Fruit fly (Drosophila melanogaster) whole organism, embryonic: ENCODE results near the gene TBC1d7.

Experiments used
- Abd-B ChIP-seq: fragments of 200-800 bp; sonication (Bioruptor generic); optimal IDR thresholded peaks from 2 replicates; lab custom pipeline; 2018; ENCODE audit warnings: missing biosample characterization, mild to moderate bottlenecking, missing genetic modification characterization, moderate library complexity
- CG10274 ChIP-seq: fragments of 200-800 bp; sonication (Bioruptor generic); optimal IDR thresholded peaks from 3 replicates; lab custom pipeline; 2017; ENCODE audit warnings: missing biosample characterization, mild to moderate bottlenecking, missing genetic modification characterization
- CG13123 ChIP-seq: fragments of 200-800 bp; sonication (Bioruptor generic); optimal IDR thresholded peaks from 2 replicates; lab custom pipeline; 2016; ENCODE audit warnings: missing biosample characterization, missing genetic modification characterization
- CG13775 ChIP-seq: fragments of 200-800 bp; sonication (Bioruptor generic); optimal IDR thresholded peaks from 3 replicates; lab custom pipeline; 2017; ENCODE audit warnings: missing biosample characterization, mild to moderate bottlenecking, missing genetic modification characterization
- CG1529 ChIP-seq: fragments of 200-800 bp; sonication (Bioruptor generic); optimal IDR thresholded peaks from 3 replicates; lab custom pipeline; 2018; ENCODE audit warnings: missing biosample characterization, missing genetic modification characterization
- CG18011 ChIP-seq: fragments of 200-800 bp; sonication (Bioruptor generic); optimal IDR thresholded peaks from 2 replicates; lab custom pipeline; 2017; ENCODE audit warnings: missing biosample characterization, missing genetic modification characterization, mild to moderate bottlenecking, moderate library complexity, missing genotype
- CG2129 ChIP-seq: fragments of 200-800 bp; sonication (Bioruptor generic); IDR thresholded peaks from 2 replicates; pipeline ENCODE4 v1.3.6; 2022; ENCODE audit warnings: missing biosample characterization, missing genetic modification characterization; ENCODE audit not compliant: partially characterized antibody
- CG2712 ChIP-seq: fragments of 200-800 bp; optimal IDR thresholded peaks from 3 replicates; lab custom pipeline; 2019; ENCODE audit warnings: missing biosample characterization, mild to moderate bottlenecking, missing genetic modification characterization, moderate library complexity
- CG4282 ChIP-seq: fragments of 200-800 bp; sonication (Bioruptor generic); optimal IDR thresholded peaks from 2 replicates; lab custom pipeline; 2016; ENCODE audit warnings: missing biosample characterization, missing genetic modification characterization
- CG4404 ChIP-seq: fragments of 200-800 bp; sonication (Bioruptor generic); IDR thresholded peaks from 2 replicates; pipeline ENCODE4 v1.3.6; 2022; ENCODE audit warnings: missing biosample characterization, missing genetic modification characterization
- CG4820 ChIP-seq: fragments of 200-800 bp; sonication (Bioruptor generic); optimal IDR thresholded peaks from 3 replicates; lab custom pipeline; 2016; ENCODE audit warnings: missing biosample characterization, missing genetic modification characterization
- CG7839 ChIP-seq: fragments of 200-800 bp; sonication (Bioruptor generic); optimal IDR thresholded peaks from 3 replicates; lab custom pipeline; 2018; ENCODE audit warnings: missing biosample characterization, mild to moderate bottlenecking, missing genetic modification characterization, moderate library complexity
- CG8944 ChIP-seq: fragments of 200-800 bp; sonication (Bioruptor generic); optimal IDR thresholded peaks from 3 replicates; lab custom pipeline; 2016; ENCODE audit warnings: missing biosample characterization, missing genetic modification characterization
- CG9817 ChIP-seq: fragments of 200-800 bp; sonication (Bioruptor generic); optimal IDR thresholded peaks from 2 replicates; lab custom pipeline; 2018; ENCODE audit warnings: missing biosample characterization, mild to moderate bottlenecking, missing genetic modification characterization, moderate library complexity
- CHES-1-like ChIP-seq: fragments of 200-800 bp; sonication (Bioruptor generic); optimal IDR thresholded peaks from 2 replicates; lab custom pipeline; 2016; ENCODE audit warnings: missing biosample characterization, missing genetic modification characterization
- CkIIα-i1 ChIP-seq: fragments of 200-800 bp; sonication (Bioruptor generic); IDR thresholded peaks from 2 replicates; pipeline ENCODE4 v1.3.6; 2022; ENCODE audit warnings: missing biosample characterization, missing genetic modification characterization
- Dbx ChIP-seq: fragments of 200-800 bp; sonication (Bioruptor generic); IDR thresholded peaks from 3 replicates; pipeline ENCODE4 v1.3.6; 2022; ENCODE audit warnings: missing biosample characterization, missing genetic modification characterization
- Deaf1 ChIP-seq: fragments of 200-800 bp; optimal IDR thresholded peaks from 3 replicates; lab custom pipeline; 2019; ENCODE audit warnings: missing biosample characterization, mild to moderate bottlenecking, missing genetic modification characterization, moderate library complexity
- Doc2 ChIP-seq: fragments of 200-800 bp; sonication (Bioruptor generic); IDR thresholded peaks from 2 replicates; pipeline ENCODE4 v1.3.6; 2022; ENCODE audit warnings: missing biosample characterization, missing genetic modification characterization
- HHEX ChIP-seq: fragments of 200-800 bp; sonication (Bioruptor generic); optimal IDR thresholded peaks from 3 replicates; lab custom pipeline; 2017; ENCODE audit warnings: missing biosample characterization, mild to moderate bottlenecking, missing genetic modification characterization, missing genetic modification reagents
- Hmr ChIP-seq: fragments of 200-800 bp; sonication (Bioruptor generic); optimal IDR thresholded peaks from 3 replicates; lab custom pipeline; 2017; ENCODE audit warnings: mild to moderate bottlenecking, missing biosample characterization, missing genetic modification reagents, missing genetic modification characterization
- Hr51 ChIP-seq, 2 experiments: fragments of 200-800 bp; sonication (Bioruptor generic); optimal IDR thresholded peaks; 2 replicates in 1 of 2; 3 replicates in 1 of 2; lab custom pipeline; 2016 to 2018; ENCODE audit warnings: missing biosample characterization in 2 of 2, missing genetic modification characterization in 2 of 2, mild to moderate bottlenecking in 1 of 2, moderate library complexity in 1 of 2
- Lpt ChIP-seq: fragments of >200 bp; optimal IDR thresholded peaks from 2 replicates; lab custom pipeline; 2018; ENCODE audit warnings: missing biosample characterization, missing genetic modification characterization
- Mrtf ChIP-seq: fragments of 200-800 bp; sonication (Bioruptor generic); IDR thresholded peaks from 3 replicates; pipeline ENCODE4 v1.3.6; 2022; ENCODE audit warnings: missing biosample characterization, missing genetic modification characterization
- YL-1 ChIP-seq: fragments of 200-800 bp; sonication (Bioruptor generic); optimal IDR thresholded peaks from 3 replicates; lab custom pipeline; 2017; ENCODE audit warnings: missing biosample characterization, mild to moderate bottlenecking, missing genetic modification characterization
- abd-A ChIP-seq: fragments of 200-800 bp; sonication (Bioruptor generic); optimal IDR thresholded peaks from 3 replicates; lab custom pipeline; 2019; ENCODE audit warnings: missing biosample characterization, mild to moderate bottlenecking, missing genetic modification characterization, moderate library complexity
- ap ChIP-seq: fragments of 200-800 bp; sonication (Bioruptor generic); IDR thresholded peaks from 2 replicates; pipeline ENCODE4 v1.3.6; 2022; ENCODE audit warnings: missing biosample characterization, missing genetic modification characterization
- ato ChIP-seq: fragments of 200-800 bp; sonication (Bioruptor generic); IDR thresholded peaks from 2 replicates; pipeline ENCODE4 v1.3.6; 2022; ENCODE audit warnings: missing biosample characterization, missing genetic modification characterization; ENCODE audit not compliant: partially characterized antibody
- br ChIP-seq: fragments of >200 bp; optimal IDR thresholded peaks from 2 replicates; lab custom pipeline; 2017
- cg ChIP-seq: fragments of 200-800 bp; sonication (Bioruptor generic); optimal IDR thresholded peaks from 3 replicates; lab custom pipeline; 2019; ENCODE audit warnings: missing biosample characterization, mild to moderate bottlenecking, missing genetic modification characterization, moderate library complexity
- crc ChIP-seq: fragments of 200-800 bp; sonication (Bioruptor generic); optimal IDR thresholded peaks from 2 replicates; lab custom pipeline; 2016; ENCODE audit warnings: missing biosample characterization, missing genetic modification characterization
- crp ChIP-seq, 2 experiments: fragments of 200-800 bp; sonication (Bioruptor generic); optimal IDR thresholded peaks; 2 replicates in 1 of 2; 3 replicates in 1 of 2; lab custom pipeline; 2017; ENCODE audit warnings: missing biosample characterization in 2 of 2, missing genetic modification characterization in 2 of 2, mild to moderate bottlenecking in 1 of 2, moderate library complexity in 1 of 2
- eyg ChIP-seq: fragments of 200-800 bp; sonication (Bioruptor generic); optimal IDR thresholded peaks from 3 replicates; lab custom pipeline; 2016; ENCODE audit warnings: missing biosample characterization, missing genetic modification characterization
- hbn ChIP-seq: fragments of 200-800 bp; sonication (Bioruptor generic); IDR thresholded peaks from 2 replicates; pipeline ENCODE4 v1.3.6; 2022; ENCODE audit warnings: missing biosample characterization, missing genetic modification characterization; ENCODE audit not compliant: partially characterized antibody
- insv ChIP-seq, 2 experiments: fragments of 200-800 bp; sonication (Bioruptor generic); optimal IDR thresholded peaks; 3 replicates each; lab custom pipeline; 2016 to 2018; ENCODE audit warnings: missing biosample characterization in 2 of 2, missing genetic modification characterization in 2 of 2
- inv ChIP-seq: fragments of 200-800 bp; sonication (Bioruptor generic); IDR thresholded peaks from 2 replicates; pipeline ENCODE4 v1.3.6; 2022; ENCODE audit warnings: missing biosample characterization, missing genetic modification characterization; ENCODE audit not compliant: partially characterized antibody
- jing ChIP-seq: fragments of 200-800 bp; sonication (Bioruptor generic); optimal IDR thresholded peaks from 2 replicates; lab custom pipeline; 2018; ENCODE audit warnings: missing biosample characterization, mild to moderate bottlenecking, missing genetic modification characterization
- lilli ChIP-seq: fragments of 200-800 bp; sonication (Bioruptor generic); optimal IDR thresholded peaks from 3 replicates; lab custom pipeline; 2016; ENCODE audit warnings: missing biosample characterization, missing genetic modification characterization
- lola ChIP-seq, 3 experiments: fragments of >200 bp in 2 of 3; fragments of 200-800 bp in 1 of 3; sonication (Bioruptor generic) in 1 of 3; optimal IDR thresholded peaks; 2 replicates each; lab custom pipeline; 2017 to 2019; ENCODE audit warnings: missing biosample characterization in 3 of 3, missing genetic modification characterization in 3 of 3, mild to moderate bottlenecking in 1 of 3, moderate library complexity in 1 of 3
- nerfin-2 ChIP-seq: fragments of 200-800 bp; sonication (Bioruptor generic); IDR thresholded peaks from 2 replicates; pipeline ENCODE4 v1.3.6; 2022; ENCODE audit warnings: missing biosample characterization, missing genetic modification characterization; ENCODE audit not compliant: partially characterized antibody
- odd ChIP-seq: fragments of 200-800 bp; sonication (Bioruptor generic); optimal IDR thresholded peaks from 2 replicates; lab custom pipeline; 2017; ENCODE audit warnings: missing biosample characterization, mild to moderate bottlenecking, missing genetic modification characterization
- prd ChIP-seq, 3 experiments: fragments of >200 bp in 2 of 3; fragments of 200-800 bp in 1 of 3; sonication (Bioruptor generic) in 1 of 3; optimal IDR thresholded peaks in 2 of 3; IDR thresholded peaks in 1 of 3; 2 replicates in 2 of 3; 3 replicates in 1 of 3; pipeline versions ENCODE4 v1.3.6 to Lab custom; 2017 to 2022; ENCODE audit warnings: missing biosample characterization in 1 of 3, missing genetic modification characterization in 1 of 3
- psq ChIP-seq: fragments of 200-800 bp; sonication (Bioruptor generic); optimal IDR thresholded peaks from 2 replicates; lab custom pipeline; 2017; ENCODE audit warnings: missing biosample characterization, missing genetic modification characterization
- slbo ChIP-seq: fragments of 200-800 bp; sonication (Bioruptor generic); IDR thresholded peaks from 2 replicates; pipeline ENCODE4 v1.3.6; 2022; ENCODE audit warnings: missing biosample characterization, missing genetic modification characterization
- vnd ChIP-seq: fragments of 200-800 bp; sonication (Bioruptor generic); IDR thresholded peaks from 3 replicates; pipeline ENCODE4 v1.3.6; 2022; ENCODE audit warnings: missing biosample characterization, missing genetic modification characterization; ENCODE audit not compliant: partially characterized antibody
- yki ChIP-seq: fragments of >200 bp; optimal IDR thresholded peaks from 3 replicates; lab custom pipeline; 2018
- zen ChIP-seq: fragments of 200-800 bp; sonication (Bioruptor generic); optimal IDR thresholded peaks from 3 replicates; lab custom pipeline; 2018; ENCODE audit warnings: missing biosample characterization, mild to moderate bottlenecking, missing genetic modification characterization, moderate library complexity

The TBC1d7 gene

DNA sequence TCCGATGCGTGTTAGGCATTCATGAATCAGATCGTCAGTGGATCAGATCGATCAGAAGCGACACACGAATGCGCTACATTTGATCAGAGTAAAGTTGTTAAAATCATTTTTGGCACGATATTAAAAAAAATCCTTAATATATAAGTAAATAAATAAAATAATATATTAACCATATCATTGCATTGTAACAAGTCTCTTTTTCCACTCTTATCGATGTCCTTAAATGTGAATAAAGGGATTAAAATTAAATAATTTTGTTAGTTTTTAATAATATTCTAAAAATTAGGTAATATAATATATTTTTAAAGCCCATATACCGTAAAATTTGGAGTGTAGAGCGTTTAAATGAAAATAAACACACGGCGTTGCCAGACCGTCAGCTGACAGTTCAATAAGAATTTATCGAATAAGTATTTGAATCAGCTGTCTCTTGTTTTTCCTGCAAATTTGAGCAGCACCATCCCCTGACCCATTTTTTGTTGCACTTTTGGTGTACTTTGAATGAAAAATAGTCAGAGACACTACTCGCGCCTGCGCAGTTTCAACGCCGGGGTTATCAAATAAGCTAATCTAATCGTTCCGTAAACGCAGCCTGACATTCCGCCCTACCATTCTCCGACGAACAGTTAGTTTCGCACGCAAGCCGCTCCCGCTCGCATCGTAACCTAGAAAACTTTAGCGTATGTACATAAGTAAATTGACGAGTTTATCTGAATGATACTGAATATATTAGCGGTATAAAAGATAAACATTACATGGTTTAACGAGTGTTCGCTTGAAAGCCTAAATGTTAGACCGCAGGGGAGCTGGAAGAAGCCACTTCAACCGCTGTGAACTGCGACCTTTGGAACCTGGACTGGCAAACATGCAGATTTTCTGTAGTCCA, 9.4 kb upstream of the TBC1d7 start, which contains the start of the genes p38a and CG6178 (continued):
- TF ChIP-seq Hr51 (GFP tag; optimal IDR thresholded peaks at IDR 0.05; lab: Kevin White, UChicago) = peak; percentile 52 to 99
- TF ChIP-seq lilli (GFP tag; lab: Kevin White, UChicago) = peak; percentile 73
- peak; percentile 99 for TF ChIP-seq CG10274 (GFP tag; lab: Kevin White, UChicago)
- no peak for TF ChIP-seq vnd (GFP tag; lab: Robert Waterston, UW)
- TF ChIP-seq CG2712 (tag; lab: Kevin White, UChicago) = peak; percentile 99
- TF ChIP-seq CHES-1-like (GFP tag; lab: Kevin White, UChicago) = peak; percentile 15
- TF ChIP-seq CG18011 (GFP tag; lab: Kevin White, UChicago) = peak; percentile 78
- peak; percentile 98 for TF ChIP-seq Hmr (GFP tag; lab: Kevin White, UChicago)
- no peak for TF ChIP-seq inv (GFP tag; lab: Robert Waterston, UW)
- no peak for TF ChIP-seq yki (lab: Kevin White, UChicago)
- peak; percentile 80 for TF ChIP-seq CG1529 (GFP tag; lab: Kevin White, UChicago)
- peak; percentile 96 for TF ChIP-seq odd
- TF ChIP-seq CG13123 (GFP tag; lab: Kevin White, UChicago) = peak; percentile 80
- peak; percentile 96 for TF ChIP-seq Dbx
- peak; percentile 91 for TF ChIP-seq CG4820 (GFP tag; lab: Kevin White, UChicago)
- no peak for TF ChIP-seq ato
- peak; percentile 95 for TF ChIP-seq ap (GFP tag; lab: Robert Waterston, UW)
- TF ChIP-seq CG4282 (GFP tag; lab: Kevin White, UChicago) = no peak
- TF ChIP-seq zen = peak; percentile 93
- peak; percentile 90 for TF ChIP-seq psq (GFP tag; lab: Kevin White, UChicago)
- no peak for TF ChIP-seq crc (GFP tag; lab: Kevin White, UChicago)
- TF ChIP-seq Abd-B = peak; percentile 99
- no peak for TF ChIP-seq br (lab: Kevin White, UChicago)
- peak; percentile 99 for TF ChIP-seq CG7839 (tag; lab: Kevin White, UChicago)
- peak; percentile 88 for TF ChIP-seq CG4404 (GFP tag; lab: Robert Waterston, UW)
- no peak for TF ChIP-seq nerfin-2 (GFP tag; lab: Robert Waterston, UW)
- no peak for TF ChIP-seq prd (optimal IDR thresholded peaks at IDR 0.05; lab: Kevin White, UChicago)
- TF ChIP-seq prd (GFP tag; IDR thresholded peaks at IDR 0.05; lab: Robert Waterston, UW) = peak; percentile 97
- TF ChIP-seq Lpt = no peak
- peak in 1 of 3 experiments; percentile 94 for TF ChIP-seq lola (GFP tag; optimal IDR thresholded peaks at IDR 0.05; lab: Kevin White, UChicago)
- peak; percentile 98 for TF ChIP-seq CG9817
- TF ChIP-seq abd-A (tag; lab: Kevin White, UChicago) = no peak
- peak; percentile 87; the same call in 1 of the 2 replicates for TF ChIP-seq CkIIα-i1 (GFP tag; lab: Robert Waterston, UW)
- peak; percentile 95 for TF ChIP-seq Mrtf
- TF ChIP-seq CG2129 = no peak
- TF ChIP-seq cg (GFP tag; lab: Kevin White, UChicago) = no peak
- peak in 1 of 2 experiments; percentile 72 for TF ChIP-seq insv (GFP tag; optimal IDR thresholded peaks at IDR 0.05; lab: Kevin White, UChicago)
- peak; percentile 98 for TF ChIP-seq slbo (GFP tag; lab: Robert Waterston, UW)
- peak; percentile 89 for TF ChIP-seq Deaf1 (tag; lab: Kevin White, UChicago)
- peak; percentile 98 for TF ChIP-seq CG13775 (GFP tag; lab: Kevin White, UChicago)
- no peak for TF ChIP-seq hbn (GFP tag; lab: Robert Waterston, UW)
- TF ChIP-seq eyg (GFP tag; lab: Kevin White, UChicago) = peak; percentile 21
- peak; percentile 97 for TF ChIP-seq HHEX
- TF ChIP-seq YL-1 (GFP tag; lab: Kevin White, UChicago) = peak; percentile 78
- TF ChIP-seq jing (GFP tag; lab: Kevin White, UChicago) = peak; percentile 82
- TF ChIP-seq CG8944 = peak; percentile 36
- TF ChIP-seq crp (GFP tag; optimal IDR thresholded peaks at IDR 0.05; lab: Kevin White, UChicago) = peak; percentile 39 to 89
- peak; percentile 89 for TF ChIP-seq Doc2 (GFP tag; lab: Robert Waterston, UW)
